Fruit fly (Drosophila melanogaster) whole organism, embryonic: ENCODE data around the gene CG17786.

Experiments
- B-H2 ChIP-seq: fragments of 200-800 bp; sonication (Bioruptor generic); optimal IDR thresholded peaks from 2 replicates; lab custom pipeline; 2018; ENCODE audit warnings: missing biosample characterization, mild to moderate bottlenecking, missing genetic modification characterization
- C15 ChIP-seq: fragments of 200-800 bp; sonication (Bioruptor generic); IDR thresholded peaks from 3 replicates; pipeline ENCODE4 v1.3.6; 2022; ENCODE audit warnings: missing biosample characterization, missing genetic modification characterization
- CG11695 ChIP-seq: fragments of 200-800 bp; sonication (Bioruptor generic); IDR thresholded peaks from 3 replicates; pipeline ENCODE4 v1.3.6; 2022; ENCODE audit warnings: missing biosample characterization, missing genetic modification characterization
- CG1233 ChIP-seq: fragments of 200-800 bp; sonication (Bioruptor generic); optimal IDR thresholded peaks from 4 replicates; lab custom pipeline; 2018; ENCODE audit warnings: missing biosample characterization, mild to moderate bottlenecking, missing genetic modification characterization
- CG13287 ChIP-seq: fragments of 200-800 bp; sonication (Bioruptor generic); IDR thresholded peaks from 2 replicates; pipeline ENCODE4 v1.3.6; 2022; ENCODE audit warnings: missing biosample characterization, missing genetic modification characterization; ENCODE audit not compliant: partially characterized antibody
- CG13424 ChIP-seq: fragments of 200-800 bp; sonication (Bioruptor generic); optimal IDR thresholded peaks from 2 replicates; lab custom pipeline; 2019; ENCODE audit warnings: missing biosample characterization, mild to moderate bottlenecking, missing genetic modification characterization, moderate library complexity
- CG17802 ChIP-seq: fragments of 200-800 bp; sonication (Bioruptor generic); optimal IDR thresholded peaks from 2 replicates; lab custom pipeline; 2018; ENCODE audit warnings: missing biosample characterization, mild to moderate bottlenecking, missing genetic modification characterization, moderate library complexity
- CG17829 ChIP-seq: fragments of 200-800 bp; optimal IDR thresholded peaks from 2 replicates; lab custom pipeline; 2019; ENCODE audit warnings: missing biosample characterization, mild to moderate bottlenecking, missing genetic modification characterization, moderate library complexity
- CG18476 ChIP-seq: fragments of 200-800 bp; sonication (Bioruptor generic); optimal IDR thresholded peaks from 2 replicates; lab custom pipeline; 2016; ENCODE audit warnings: missing biosample characterization, mild to moderate bottlenecking, missing genetic modification characterization
- CG18764 ChIP-seq: fragments of 200-800 bp; sonication (Bioruptor generic); optimal IDR thresholded peaks from 3 replicates; lab custom pipeline; 2016; ENCODE audit warnings: missing biosample characterization, missing genetic modification characterization
- CG30403 ChIP-seq: fragments of 200-800 bp; sonication (Bioruptor generic); optimal IDR thresholded peaks from 3 replicates; lab custom pipeline; 2016; ENCODE audit warnings: missing biosample characterization, missing genetic modification characterization
- CG32767 ChIP-seq: fragments of 200-800 bp; sonication (Bioruptor generic); IDR thresholded peaks from 2 replicates; pipeline ENCODE4 v1.3.6; 2022; ENCODE audit warnings: missing biosample characterization, missing genetic modification characterization
- CG3407 ChIP-seq: fragments of 200-800 bp; sonication (Bioruptor generic); optimal IDR thresholded peaks from 2 replicates; lab custom pipeline; 2018; ENCODE audit warnings: missing biosample characterization, mild to moderate bottlenecking, missing genetic modification characterization
- CG4707 ChIP-seq: fragments of 200-800 bp; sonication (Bioruptor generic); optimal IDR thresholded peaks from 2 replicates; lab custom pipeline; 2018; ENCODE audit warnings: missing biosample characterization, mild to moderate bottlenecking, missing genetic modification characterization, moderate library complexity
- CG5180 ChIP-seq: fragments of 200-800 bp; sonication (Bioruptor generic); optimal IDR thresholded peaks from 3 replicates; lab custom pipeline; 2017; ENCODE audit warnings: missing biosample characterization, missing genetic modification characterization, mild to moderate bottlenecking, moderate library complexity, missing genetic modification reagents
- CG5245 ChIP-seq: fragments of 200-800 bp; sonication (Bioruptor generic); optimal IDR thresholded peaks from 3 replicates; lab custom pipeline; 2016; ENCODE audit warnings: missing biosample characterization, missing genetic modification characterization
- CG6689 ChIP-seq: fragments of 200-800 bp; sonication (Bioruptor generic); IDR thresholded peaks from 2 replicates; pipeline ENCODE4 v1.3.6; 2022; ENCODE audit warnings: missing biosample characterization, missing genetic modification characterization
- CG7372 ChIP-seq: fragments of 200-800 bp; sonication (Bioruptor generic); IDR thresholded peaks from 2 replicates; pipeline ENCODE4 v1.3.6; 2022; ENCODE audit warnings: missing biosample characterization, missing genetic modification characterization
- CG7745 ChIP-seq: fragments of 200-800 bp; sonication (Bioruptor generic); optimal IDR thresholded peaks from 2 replicates; lab custom pipeline; 2018; ENCODE audit warnings: missing biosample characterization, mild to moderate bottlenecking, missing genetic modification characterization, moderate library complexity
- CG8290 ChIP-seq, 3 experiments: fragments of 200-800 bp; sonication (Bioruptor generic); optimal IDR thresholded peaks; 2 replicates each; lab custom pipeline; 2016 to 2019; ENCODE audit warnings: missing biosample characterization in 3 of 3, missing genetic modification characterization in 3 of 3, mild to moderate bottlenecking in 2 of 3, moderate library complexity in 1 of 3
- Chrac-16 ChIP-seq: fragments of 200-800 bp; sonication (Bioruptor generic); optimal IDR thresholded peaks from 3 replicates; lab custom pipeline; 2016; ENCODE audit warnings: missing biosample characterization, missing genetic modification characterization
- CkIIα-i1 ChIP-seq: fragments of 200-800 bp; sonication (Bioruptor generic); IDR thresholded peaks from 2 replicates; pipeline ENCODE4 v1.3.6; 2022; ENCODE audit warnings: missing biosample characterization, missing genetic modification characterization
- Dll ChIP-seq: fragments of 200-800 bp; sonication (Bioruptor generic); IDR thresholded peaks from 4 replicates; pipeline ENCODE4 v1.3.6; 2022; ENCODE audit warnings: missing biosample characterization, missing genetic modification characterization; ENCODE audit not compliant: partially characterized antibody
- ERR ChIP-seq: fragments of 200-800 bp; sonication (Bioruptor generic); optimal IDR thresholded peaks from 2 replicates; lab custom pipeline; 2016; ENCODE audit warnings: missing biosample characterization, missing genetic modification characterization
- Fer1 ChIP-seq: fragments of 200-800 bp; sonication (Bioruptor generic); optimal IDR thresholded peaks from 2 replicates; lab custom pipeline; 2017; ENCODE audit warnings: missing biosample characterization, mild to moderate bottlenecking, missing genetic modification characterization
- Hr51 ChIP-seq, 2 experiments: fragments of 200-800 bp; sonication (Bioruptor generic); optimal IDR thresholded peaks; 2 replicates in 1 of 2; 3 replicates in 1 of 2; lab custom pipeline; 2016 to 2018; ENCODE audit warnings: missing biosample characterization in 2 of 2, missing genetic modification characterization in 2 of 2, mild to moderate bottlenecking in 1 of 2, moderate library complexity in 1 of 2
- Kr ChIP-seq: fragments of 200-800 bp; sonication (Bioruptor generic); optimal IDR thresholded peaks from 2 replicates; lab custom pipeline; 2017; ENCODE audit warnings: missing biosample characterization, mild to moderate bottlenecking, missing genetic modification characterization
- NC2β ChIP-seq: fragments of 200-800 bp; sonication (Bioruptor generic); optimal IDR thresholded peaks from 2 replicates; lab custom pipeline; 2016; ENCODE audit warnings: missing biosample characterization, missing genetic modification characterization
- Nf-YA ChIP-seq: fragments of 200-800 bp; sonication (Bioruptor generic); IDR thresholded peaks from 2 replicates; pipeline ENCODE4 v1.3.6; 2022; ENCODE audit warnings: missing biosample characterization, missing genetic modification characterization
- Rfx ChIP-seq: fragments of 200-800 bp; sonication (Bioruptor generic); IDR thresholded peaks from 2 replicates; pipeline ENCODE4 v1.3.6; 2022; ENCODE audit warnings: missing biosample characterization, missing genetic modification characterization
- TFAM ChIP-seq: fragments of 200-800 bp; sonication (Bioruptor generic); optimal IDR thresholded peaks from 2 replicates; lab custom pipeline; 2017; ENCODE audit warnings: missing biosample characterization, missing genetic modification characterization, inconsistent platforms
- Tbp ChIP-seq: fragments of >200 bp; optimal IDR thresholded peaks from 2 replicates; lab custom pipeline; 2018; ENCODE audit warnings: missing biosample characterization, missing genetic modification characterization
- Vsx1 ChIP-seq: fragments of 200-800 bp; sonication (Bioruptor generic); optimal IDR thresholded peaks from 2 replicates; lab custom pipeline; 2017; ENCODE audit warnings: missing biosample characterization, mild to moderate bottlenecking, missing genetic modification characterization, missing genetic modification reagents
- chm ChIP-seq: fragments of 200-800 bp; sonication (Bioruptor generic); IDR thresholded peaks from 2 replicates; pipeline ENCODE4 v1.3.6; 2022; ENCODE audit warnings: missing biosample characterization, missing genetic modification characterization
- chn ChIP-seq: fragments of 200-800 bp; sonication (Bioruptor generic); optimal IDR thresholded peaks from 2 replicates; lab custom pipeline; 2016; ENCODE audit warnings: missing biosample characterization, missing genetic modification characterization
- dm ChIP-seq: fragments of 200-800 bp; sonication (Bioruptor generic); optimal IDR thresholded peaks from 3 replicates; lab custom pipeline; 2016; ENCODE audit warnings: missing biosample characterization, missing genetic modification characterization
- dpn ChIP-seq, 2 experiments: fragments of 200-800 bp; sonication (Bioruptor generic); optimal IDR thresholded peaks; 3 replicates each; lab custom pipeline; 2016; ENCODE audit warnings: missing biosample characterization in 2 of 2, missing genetic modification characterization in 2 of 2
- ems ChIP-seq: fragments of 200-800 bp; sonication (Bioruptor generic); optimal IDR thresholded peaks from 3 replicates; lab custom pipeline; 2016; ENCODE audit warnings: missing biosample characterization, missing genetic modification characterization
- hb ChIP-seq: fragments of 200-800 bp; sonication (Bioruptor generic); IDR thresholded peaks from 3 replicates; pipeline ENCODE4 v1.3.6; 2022; ENCODE audit warnings: missing biosample characterization, missing genetic modification characterization; ENCODE audit not compliant: partially characterized antibody
- klu ChIP-seq: fragments of 200-800 bp; sonication (Bioruptor generic); IDR thresholded peaks from 2 replicates; pipeline ENCODE4 v1.3.6; 2022; ENCODE audit warnings: missing biosample characterization, missing genetic modification characterization
- mld ChIP-seq: fragments of 200-800 bp; sonication (Bioruptor generic); IDR thresholded peaks from 3 replicates; pipeline ENCODE4 v1.3.6; 2022; ENCODE audit warnings: missing biosample characterization, missing genetic modification characterization; ENCODE audit not compliant: partially characterized antibody
- oc ChIP-seq: fragments of 200-800 bp; sonication (Bioruptor generic); optimal IDR thresholded peaks from 2 replicates; lab custom pipeline; 2018; ENCODE audit warnings: missing biosample characterization, mild to moderate bottlenecking, missing genetic modification characterization, moderate library complexity
- onecut ChIP-seq: fragments of 200-800 bp; sonication (Bioruptor generic); IDR thresholded peaks from 2 replicates; pipeline ENCODE4 v1.3.6; 2022; ENCODE audit warnings: missing biosample characterization, missing genetic modification characterization
- pb ChIP-seq: fragments of 200-800 bp; sonication (Bioruptor generic); optimal IDR thresholded peaks from 3 replicates; lab custom pipeline; 2016; ENCODE audit warnings: missing biosample characterization, missing genetic modification characterization
- pfk ChIP-seq: fragments of 200-800 bp; sonication (Bioruptor generic); optimal IDR thresholded peaks from 2 replicates; lab custom pipeline; 2018; ENCODE audit warnings: missing biosample characterization, mild to moderate bottlenecking, missing genetic modification characterization, moderate library complexity
- phol ChIP-seq: fragments of 200-800 bp; sonication (Bioruptor generic); optimal IDR thresholded peaks from 3 replicates; lab custom pipeline; 2018; ENCODE audit warnings: missing biosample characterization, mild to moderate bottlenecking, missing genetic modification characterization, moderate library complexity
- row ChIP-seq: fragments of 200-800 bp; sonication (Bioruptor generic); IDR thresholded peaks from 3 replicates; pipeline ENCODE4 v1.3.6; 2022; ENCODE audit warnings: missing biosample characterization, missing genetic modification characterization
- tna ChIP-seq: fragments of 200-800 bp; sonication (Bioruptor generic); IDR thresholded peaks from 2 replicates; pipeline ENCODE4 v1.3.6; 2022; ENCODE audit warnings: missing biosample characterization, missing genetic modification characterization; ENCODE audit not compliant: partially characterized antibody
- toy ChIP-seq: fragments of 200-800 bp; sonication (Bioruptor generic); IDR thresholded peaks from 2 replicates; pipeline ENCODE4 v1.3.6; 2022; ENCODE audit warnings: missing biosample characterization, missing genetic modification characterization
- zf30C ChIP-seq: fragments of 200-800 bp; sonication (Bioruptor generic); optimal IDR thresholded peaks from 3 replicates; lab custom pipeline; 2018; ENCODE audit warnings: missing biosample characterization, mild to moderate bottlenecking, missing genetic modification characterization

The CG17786 gene

dm6 chr3R:24169362-24169761 is 49.2 kb downstream of the CG17786 start, which contains the start of gene CG5510 (continued):
- TF ChIP-seq Rfx (GFP tag; lab: Robert Waterston, UW): peak; percentile 81
- TF ChIP-seq row (GFP tag; lab: Robert Waterston, UW): peak; percentile 83
- no peak for TF ChIP-seq toy
- TF ChIP-seq Chrac-16 (GFP tag; lab: Kevin White, UChicago): peak; percentile 38
- TF ChIP-seq CG7372 (GFP tag; lab: Robert Waterston, UW): no peak
- TF ChIP-seq NC2β (GFP tag; lab: Kevin White, UChicago): peak; percentile 32
- peak; percentile 7 for TF ChIP-seq pfk
- TF ChIP-seq CG4707 (GFP tag; lab: Kevin White, UChicago): no peak
- peak; percentile 98 for TF ChIP-seq tna (GFP tag; lab: Robert Waterston, UW)
- TF ChIP-seq CG13424 (tag; lab: Kevin White, UChicago): peak; percentile 39
- TF ChIP-seq dpn (GFP tag; optimal IDR thresholded peaks at IDR 0.05; lab: Kevin White, UChicago): peak; percentile 46 to 68
- no peak for TF ChIP-seq CG1233 (GFP tag; lab: Kevin White, UChicago)
- TF ChIP-seq Tbp (GFP tag; lab: Kevin White, UChicago): no peak
- no peak for TF ChIP-seq CG3407 (GFP tag; lab: Kevin White, UChicago)
- peak; percentile 9 for TF ChIP-seq CG5245
- no peak for TF ChIP-seq pb (GFP tag; lab: Kevin White, UChicago)
- peak; percentile 97 for TF ChIP-seq mld (GFP tag; lab: Robert Waterston, UW)
- TF ChIP-seq Hr51 (GFP tag; optimal IDR thresholded peaks at IDR 0.05; lab: Kevin White, UChicago): peak in 1 of 2 experiments; percentile 56
- no peak for TF ChIP-seq CkIIα-i1 (GFP tag; lab: Robert Waterston, UW)
- TF ChIP-seq hb (GFP tag; lab: Robert Waterston, UW): peak; percentile 96
- TF ChIP-seq CG18764: peak; percentile 3
- no peak for TF ChIP-seq TFAM (GFP tag; lab: Kevin White, UChicago)
- TF ChIP-seq Vsx1: no peak
- TF ChIP-seq CG11695 (GFP tag; lab: Robert Waterston, UW): no peak; the same call in 2 of the 3 replicates
- no peak for TF ChIP-seq CG6689 (GFP tag; lab: Robert Waterston, UW)
- peak; percentile 59 for TF ChIP-seq B-H2
- TF ChIP-seq Kr (GFP tag; lab: Kevin White, UChicago): no peak
- TF ChIP-seq CG17802 (tag; lab: Kevin White, UChicago): no peak
- TF ChIP-seq C15: no peak
- TF ChIP-seq CG8290 (GFP tag; optimal IDR thresholded peaks at IDR 0.05; lab: Kevin White, UChicago): no peak
- TF ChIP-seq CG8290 (tag; optimal IDR thresholded peaks at IDR 0.05; lab: Kevin White, UChicago): peak in 1 of 2 experiments; percentile 89
- TF ChIP-seq Nf-YA (GFP tag; lab: Robert Waterston, UW): no peak
- peak; percentile 46 for TF ChIP-seq phol
- TF ChIP-seq dm (GFP tag; lab: Kevin White, UChicago): peak; percentile 49
- TF ChIP-seq Fer1 (GFP tag; lab: Kevin White, UChicago): peak; percentile 37
- TF ChIP-seq zf30C: peak; percentile 94
- peak; percentile 71 for TF ChIP-seq ems (GFP tag; lab: Kevin White, UChicago)
- peak; percentile 4 for TF ChIP-seq ERR (GFP tag; lab: Kevin White, UChicago)
- peak; percentile 99 for TF ChIP-seq CG13287 (GFP tag; lab: Robert Waterston, UW)
- TF ChIP-seq CG7745: no peak
- peak; percentile 10 for TF ChIP-seq oc (tag; lab: Kevin White, UChicago)
- no peak for TF ChIP-seq CG32767
- peak; percentile 71 for TF ChIP-seq CG17829 (tag; lab: Kevin White, UChicago)
- TF ChIP-seq Dll (GFP tag; lab: Robert Waterston, UW): peak; percentile 97
- peak; percentile 33 for TF ChIP-seq CG18476 (GFP tag; lab: Kevin White, UChicago)
- no peak for TF ChIP-seq klu (GFP tag; lab: Robert Waterston, UW)
- TF ChIP-seq chm (GFP tag; lab: Robert Waterston, UW): peak; percentile 46; the same call in 1 of the 2 replicates
- peak; percentile 62 for TF ChIP-seq chn (GFP tag; lab: Kevin White, UChicago)
- peak; percentile 39; the same call in 1 of the 2 replicates for TF ChIP-seq onecut (GFP tag; lab: Robert Waterston, UW)
- no peak for TF ChIP-seq CG5180 (GFP tag; lab: Kevin White, UChicago)
- TF ChIP-seq CG30403: peak; percentile 56
